Worm (Caenorhabditis elegans) whole organism, L3 larva: ENCODE data around the gene D1025.10.
A peak's percentile ranks its signal among the peaks of the same experiment; 100 is the strongest.

Experiments
- R02D3.7 ChIP-seq: fragments of 150-350 bp; optimal IDR thresholded peaks from 2 replicates; lab custom pipeline; 2014; ENCODE audit warnings: missing biosample characterization, missing genetic modification characterization
- aly-2 ChIP-seq: fragments of 150-350 bp; optimal IDR thresholded peaks from 2 replicates; lab custom pipeline; 2014; ENCODE audit warnings: missing biosample characterization, missing genetic modification characterization
- ceh-16 ChIP-seq: sonication (generic microtip); optimal IDR thresholded peaks from 2 replicates; lab custom pipeline; 2017; ENCODE audit warnings: missing biosample characterization, missing genetic modification characterization
- ceh-82 ChIP-seq: fragments of 150-350 bp; optimal IDR thresholded peaks from 2 replicates; lab custom pipeline; 2014; ENCODE audit warnings: missing biosample characterization, missing genetic modification characterization
- ceh-9 ChIP-seq: sonication (generic microtip); optimal IDR thresholded peaks from 2 replicates; lab custom pipeline; 2018; ENCODE audit warnings: missing biosample characterization, missing genetic modification characterization
- daf-12 ChIP-seq: fragments of 150-350 bp; optimal IDR thresholded peaks from 2 replicates; lab custom pipeline; 2014; ENCODE audit warnings: missing biosample characterization, missing genetic modification reagents, missing genetic modification characterization
- egl-27 ChIP-seq: sonication (generic microtip); optimal IDR thresholded peaks from 4 replicates; lab custom pipeline; 2017; ENCODE audit warnings: missing biosample characterization, missing genetic modification reagents, missing genetic modification characterization
- egl-5 ChIP-seq: fragments of 150-350 bp; optimal IDR thresholded peaks from 2 replicates; lab custom pipeline; 2017; ENCODE audit warnings: missing biosample characterization, missing genetic modification reagents, missing genetic modification characterization, inconsistent platforms
- elt-1 ChIP-seq: fragments of 150-350 bp; optimal IDR thresholded peaks from 2 replicates; lab custom pipeline; 2014; ENCODE audit warnings: missing biosample characterization, missing genetic modification characterization
- elt-2 ChIP-seq: sonication (generic microtip); optimal IDR thresholded peaks from 2 replicates; lab custom pipeline; 2016; ENCODE audit warnings: missing genetic modification reagents, mild to moderate bottlenecking, missing genetic modification characterization, missing compliant biosample characterization
- elt-3 ChIP-seq, 3 experiments: fragments of 150-350 bp in 1 of 3; sonication (generic microtip) in 2 of 3; optimal IDR thresholded peaks; 2 replicates in 2 of 3; 4 replicates in 1 of 3; lab custom pipeline; 2014 to 2017; ENCODE audit warnings: missing biosample characterization in 3 of 3, missing genetic modification characterization in 3 of 3
- eor-1 ChIP-seq, 2 experiments: fragments of 150-350 bp; optimal IDR thresholded peaks; 2 replicates each; lab custom pipeline; 2014 to 2018; ENCODE audit warnings: missing biosample characterization in 2 of 2, missing genetic modification characterization in 2 of 2
- fkh-10 ChIP-seq: sonication (generic microtip); optimal IDR thresholded peaks from 2 replicates; lab custom pipeline; 2017; ENCODE audit warnings: missing biosample characterization, missing genetic modification reagents, missing genetic modification characterization
- fos-1 ChIP-seq: fragments of 150-350 bp; optimal IDR thresholded peaks from 2 replicates; lab custom pipeline; 2014; ENCODE audit warnings: missing biosample characterization, missing genetic modification characterization
- hmg-11 ChIP-seq: sonication (generic microtip); optimal IDR thresholded peaks from 2 replicates; lab custom pipeline; 2016; ENCODE audit warnings: missing genetic modification characterization, missing compliant biosample characterization
- jun-1 ChIP-seq: fragments of 150-350 bp; optimal IDR thresholded peaks from 2 replicates; lab custom pipeline; 2014; ENCODE audit warnings: missing biosample characterization, missing genetic modification reagents, missing genetic modification characterization
- lin-39 ChIP-seq: fragments of 150-350 bp; optimal IDR thresholded peaks from 2 replicates; lab custom pipeline; 2018; ENCODE audit warnings: missing biosample characterization, missing genetic modification reagents, missing genetic modification characterization
- lsy-12 ChIP-seq: sonication (generic microtip); optimal IDR thresholded peaks from 2 replicates; lab custom pipeline; 2016; ENCODE audit warnings: mild to moderate bottlenecking, missing genetic modification characterization, missing compliant biosample characterization
- mdl-1 ChIP-seq: fragments of 150-350 bp; optimal IDR thresholded peaks from 2 replicates; lab custom pipeline; 2014; ENCODE audit warnings: missing biosample characterization, missing genetic modification characterization
- mml-1 ChIP-seq: fragments of 150-350 bp; sonication (generic microtip); optimal IDR thresholded peaks from 3 replicates; lab custom pipeline; 2014; ENCODE audit warnings: missing biosample characterization, missing genetic modification characterization
- nfya-1 ChIP-seq: sonication (generic microtip); optimal IDR thresholded peaks from 2 replicates; lab custom pipeline; 2017; ENCODE audit warnings: missing genetic modification characterization, mild to moderate bottlenecking, missing compliant biosample characterization, antibody characterized with exemption, moderate library complexity; ENCODE audit not compliant: insufficient read depth
- nhr-11 ChIP-seq: fragments of 150-350 bp; optimal IDR thresholded peaks from 2 replicates; lab custom pipeline; 2014; ENCODE audit warnings: missing biosample characterization, missing genetic modification characterization
- nhr-12 ChIP-seq: fragments of 150-350 bp; optimal IDR thresholded peaks from 2 replicates; lab custom pipeline; 2014; ENCODE audit warnings: missing biosample characterization, missing genetic modification characterization
- nhr-23 ChIP-seq: fragments of 150-350 bp; optimal IDR thresholded peaks from 2 replicates; lab custom pipeline; 2014; ENCODE audit warnings: missing biosample characterization, missing genetic modification reagents, missing genetic modification characterization
- nhr-237 ChIP-seq: fragments of 150-350 bp; optimal IDR thresholded peaks from 2 replicates; lab custom pipeline; 2014; ENCODE audit warnings: missing biosample characterization, missing genetic modification characterization
- nhr-25 ChIP-seq: sonication (generic microtip); optimal IDR thresholded peaks from 2 replicates; lab custom pipeline; 2017; ENCODE audit warnings: missing biosample characterization, missing genetic modification characterization
- nhr-43 ChIP-seq: sonication (generic microtip); optimal IDR thresholded peaks from 2 replicates; lab custom pipeline; 2016; ENCODE audit warnings: mild to moderate bottlenecking, missing genetic modification characterization, missing compliant biosample characterization; ENCODE audit not compliant: poor library complexity, severe bottlenecking
- nhr-76 ChIP-seq: fragments of 150-350 bp; sonication (generic microtip); optimal IDR thresholded peaks from 5 replicates; lab custom pipeline; 2014; ENCODE audit warnings: missing biosample characterization, missing genetic modification characterization
- pha-4 ChIP-seq: fragments of 150-350 bp; optimal IDR thresholded peaks from 2 replicates; lab custom pipeline; 2014; ENCODE audit warnings: missing biosample characterization, missing genetic modification reagents, missing genetic modification characterization
- pqm-1 ChIP-seq: fragments of 150-350 bp; optimal IDR thresholded peaks from 2 replicates; lab custom pipeline; 2017; ENCODE audit warnings: missing biosample characterization, missing genetic modification characterization, inconsistent platforms
- sea-2 ChIP-seq: fragments of 150-350 bp; sonication (generic microtip); optimal IDR thresholded peaks from 4 replicates; lab custom pipeline; 2014; ENCODE audit warnings: missing biosample characterization, missing genetic modification reagents, missing genetic modification characterization
- skn-1 ChIP-seq: fragments of 150-350 bp; optimal IDR thresholded peaks from 2 replicates; lab custom pipeline; 2014; ENCODE audit warnings: missing biosample characterization, missing genetic modification characterization
- snpc-4 ChIP-seq: fragments of 150-350 bp; optimal IDR thresholded peaks from 2 replicates; lab custom pipeline; 2014; ENCODE audit warnings: missing biosample characterization, missing genetic modification characterization
- tbx-2 ChIP-seq: sonication (generic microtip); optimal IDR thresholded peaks from 2 replicates; lab custom pipeline; 2016; ENCODE audit warnings: mild to moderate bottlenecking, missing genetic modification characterization, missing compliant biosample characterization
- unc-39 ChIP-seq: sonication (generic microtip); optimal IDR thresholded peaks from 4 replicates; lab custom pipeline; 2017; ENCODE audit warnings: missing biosample characterization, missing genetic modification characterization
- unc-62 ChIP-seq: fragments of 150-350 bp; sonication (generic microtip); optimal IDR thresholded peaks from 4 replicates; lab custom pipeline; 2014; ENCODE audit warnings: missing biosample characterization, missing genetic modification reagents, missing genetic modification characterization
- zag-1 ChIP-seq: fragments of 150-350 bp; optimal IDR thresholded peaks from 2 replicates; lab custom pipeline; 2014; ENCODE audit warnings: missing biosample characterization, missing genetic modification characterization
- ztf-11 ChIP-seq: fragments of 150-350 bp; optimal IDR thresholded peaks from 2 replicates; lab custom pipeline; 2014; ENCODE audit warnings: missing biosample characterization, missing genetic modification characterization

Gene D1025.10

DNA sequence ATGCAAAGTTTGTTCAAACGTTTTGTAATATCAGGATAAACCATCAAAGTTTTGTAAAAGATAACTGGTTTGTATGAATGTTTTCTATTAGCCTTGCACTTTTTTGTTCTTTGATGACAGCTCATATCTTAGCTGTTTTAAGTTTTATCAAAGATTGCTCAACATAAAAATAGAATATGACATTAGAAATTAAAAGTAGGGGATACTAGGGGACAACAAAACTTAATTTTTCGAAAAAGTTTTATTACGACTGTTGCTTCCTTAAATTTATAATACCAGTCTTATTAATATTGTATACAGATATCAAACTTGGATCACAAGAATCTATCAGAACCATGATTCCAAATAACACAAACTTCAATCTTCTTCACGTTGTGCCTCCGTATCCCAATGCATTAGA, 20.9 kb upstream of the D1025.10 start, which contains the start of gene ztf-14:
TSS of gene ztf-14 (plus strand) at position 301 of the 400 bp plus-strand sequence.
- TF ChIP-seq R02D3.7 (tag; lab: Kevin White, UChicago): no peak

DNA sequence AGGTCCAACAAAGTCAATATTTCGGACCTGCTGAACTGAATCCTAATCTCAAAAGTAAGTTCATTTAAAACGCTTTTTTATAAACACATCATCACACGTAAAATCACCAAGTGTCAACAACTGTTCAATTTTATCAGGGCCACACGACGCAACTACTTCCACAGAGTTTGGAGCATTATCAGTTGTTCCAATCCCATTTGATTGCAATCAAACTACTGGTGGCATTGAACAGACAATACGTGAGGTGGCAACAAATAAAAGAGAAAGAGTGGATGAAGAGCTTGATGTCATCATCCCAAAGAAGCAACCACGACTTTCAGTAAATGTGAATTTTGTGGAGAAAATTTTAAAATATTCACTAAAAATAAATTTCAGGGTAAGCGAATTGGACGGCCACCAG, 20.1 kb upstream of the D1025.10 start:
- no peak for TF ChIP-seq eor-1 (tag; optimal IDR thresholded peaks at IDR 0.05; lab: Kevin White, UChicago)
- TF ChIP-seq nhr-12 (tag; lab: Kevin White, UChicago): no peak
- TF ChIP-seq egl-5 (tag; lab: Kevin White, UChicago): peak; percentile 81

DNA sequence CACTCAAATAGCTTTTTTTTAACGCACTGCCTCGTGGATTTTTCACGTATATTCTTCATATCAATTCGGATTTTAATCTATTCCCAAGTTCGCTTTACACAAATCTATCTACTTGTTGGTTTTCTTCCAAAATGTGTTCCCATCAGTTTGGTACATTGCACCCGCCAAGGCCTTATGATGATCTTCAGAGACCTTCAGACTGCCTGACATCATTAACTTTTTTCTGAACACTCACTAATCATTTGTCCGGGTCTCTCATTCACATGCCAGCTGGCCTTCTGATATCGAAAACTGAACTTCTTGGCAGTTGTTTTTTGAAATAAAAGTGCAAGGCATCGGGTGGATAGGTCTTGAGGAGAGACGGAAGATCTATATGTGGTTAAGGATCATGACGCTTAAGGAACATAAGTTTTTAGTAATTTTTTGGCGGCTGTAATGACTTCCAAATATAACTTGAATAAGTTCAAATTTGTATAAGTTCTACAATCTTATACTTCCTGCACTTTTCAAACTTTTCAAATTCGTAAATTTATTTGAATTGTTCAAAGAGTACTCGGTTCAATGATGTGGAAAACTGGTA, 16.7 kb upstream of the D1025.10 start:
- peak; percentile 53 for TF ChIP-seq nhr-25
- no peak for TF ChIP-seq nhr-12 (tag; lab: Kevin White, UChicago)
- peak; percentile 5 for TF ChIP-seq nhr-43 (tag; lab: Kevin White, UChicago)

DNA sequence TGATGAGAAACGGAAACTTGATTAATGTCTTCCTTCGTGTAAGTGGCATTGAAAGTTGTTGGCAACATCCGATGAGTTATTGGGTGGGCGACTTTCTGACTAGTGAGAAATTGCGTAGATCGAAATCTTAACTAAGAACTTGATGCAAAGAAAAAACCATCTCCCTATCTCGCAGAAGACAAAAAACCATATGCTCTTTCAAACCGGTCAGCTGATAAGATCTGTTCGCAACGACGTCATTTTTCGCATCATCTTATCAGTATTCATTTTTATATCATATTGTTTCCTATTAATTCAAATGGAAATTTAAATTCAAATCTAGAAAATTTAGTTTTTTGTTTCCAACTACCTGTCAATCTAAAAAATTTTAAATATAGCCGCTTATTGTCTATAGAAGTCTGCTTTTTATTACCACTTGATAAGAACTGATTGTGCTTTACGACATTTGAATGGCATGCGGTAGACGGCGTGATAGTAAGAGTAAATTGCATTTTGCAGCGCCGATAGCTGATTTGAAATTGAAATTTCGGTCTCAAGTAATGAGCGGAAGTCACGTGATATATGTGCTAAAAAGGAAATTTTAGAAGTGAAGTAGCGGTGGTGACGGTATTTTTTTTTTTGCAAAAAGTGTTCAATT, 16.1 kb upstream of the D1025.10 start:
- no peak for TF ChIP-seq tbx-2 (tag; lab: Kevin White, UChicago)
- no peak for TF ChIP-seq nfya-1 (tag; lab: Kevin White, UChicago)
- TF ChIP-seq ceh-16: no peak
- TF ChIP-seq lsy-12 (tag; lab: Kevin White, UChicago): no peak
- peak; percentile 17 for TF ChIP-seq pqm-1 (tag; lab: Kevin White, UChicago)
- TF ChIP-seq elt-2 (tag; lab: Kevin White, UChicago): peak; percentile 99
- peak; percentile 84 for TF ChIP-seq elt-1 (tag; lab: Kevin White, UChicago)
- no peak for TF ChIP-seq R02D3.7 (tag; lab: Kevin White, UChicago)
- TF ChIP-seq egl-5 (tag; lab: Kevin White, UChicago): no peak
- no peak for TF ChIP-seq aly-2 (tag; lab: Kevin White, UChicago)
- no peak for TF ChIP-seq daf-12 (tag; lab: Kevin White, UChicago)
- no peak for TF ChIP-seq nhr-76
- no peak for TF ChIP-seq nhr-11 (tag; lab: Kevin White, UChicago)
- no peak for TF ChIP-seq nhr-12 (tag; lab: Kevin White, UChicago)
- no peak for TF ChIP-seq skn-1 (tag; lab: Kevin White, UChicago)
- no peak for TF ChIP-seq sea-2 (GFP tag; lab: Kevin White, UChicago)
- TF ChIP-seq mdl-1 (tag; lab: Kevin White, UChicago): no peak
- no peak for TF ChIP-seq lin-39
- TF ChIP-seq eor-1 (tag; optimal IDR thresholded peaks at IDR 0.05; lab: Kevin White, UChicago): no peak
- peak; percentile 14 for TF ChIP-seq pha-4 (tag; lab: Kevin White, UChicago)
- peak; percentile 72 for TF ChIP-seq nhr-25
- no peak for TF ChIP-seq elt-3 (tag; optimal IDR thresholded peaks at IDR 0.05; lab: Kevin White, UChicago)
- TF ChIP-seq nhr-237: no peak
- no peak for TF ChIP-seq fos-1 (tag; lab: Kevin White, UChicago)
- TF ChIP-seq mml-1: no peak
- peak; percentile 36 for TF ChIP-seq egl-27 (tag; lab: Kevin White, UChicago)
- no peak for TF ChIP-seq ceh-9 (tag; lab: Kevin White, UChicago)

DNA sequence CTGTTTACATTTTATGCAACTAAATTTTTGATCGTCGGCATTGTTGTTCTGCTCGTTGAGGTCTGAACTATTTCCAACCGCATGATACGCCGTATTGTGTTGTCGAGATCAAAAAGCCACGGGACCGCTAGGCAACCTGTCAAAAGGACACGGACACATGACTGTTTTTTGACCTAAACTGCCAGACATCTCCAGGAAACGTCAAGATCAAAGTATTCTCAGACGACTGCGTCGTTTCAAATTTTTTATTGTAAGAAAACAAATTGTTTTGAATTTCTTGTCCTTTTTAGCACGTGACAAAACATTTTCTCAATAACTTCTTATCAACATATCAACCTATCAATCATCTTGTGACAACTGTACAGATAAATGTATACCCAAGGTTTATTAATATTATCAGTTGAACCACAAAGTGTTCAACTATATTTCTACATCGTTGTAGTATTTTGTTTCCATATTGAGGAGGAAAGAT, 14.5 kb upstream of the D1025.10 start:
- TF ChIP-seq elt-3 (tag; optimal IDR thresholded peaks at IDR 0.05; lab: Kevin White, UChicago) (no peak), fos-1 (tag; lab: Kevin White, UChicago) (no peak), jun-1 (peak; percentile 87), fkh-10 (no peak), pha-4 (tag; lab: Kevin White, UChicago) (peak; percentile 61), snpc-4 (tag; lab: Kevin White, UChicago) (no peak), lsy-12 (tag; lab: Kevin White, UChicago) (no peak), hmg-11 (tag; lab: Kevin White, UChicago) (no peak), elt-2 (tag; lab: Kevin White, UChicago) (peak; percentile 97), nhr-237 (no peak), ztf-11 (no peak), eor-1 (tag; optimal IDR thresholded peaks at IDR 0.05; lab: Kevin White, UChicago) (no peak), unc-62 (peak; percentile 45), ceh-82 (tag; lab: Kevin White, UChicago) (no peak), pqm-1 (tag; lab: Kevin White, UChicago) (peak; percentile 83), nhr-11 (tag; lab: Kevin White, UChicago) (no peak), aly-2 (tag; lab: Kevin White, UChicago) (no peak), egl-27 (tag; lab: Kevin White, UChicago) (no peak), unc-39 (no peak), nfya-1 (tag; lab: Kevin White, UChicago) (peak; percentile 9), nhr-23 (tag; lab: Kevin White, UChicago) (peak; percentile 13), ceh-16 (no peak), zag-1 (tag; lab: Kevin White, UChicago) (no peak), elt-1 (tag; lab: Kevin White, UChicago) (peak; percentile 19), egl-5 (tag; lab: Kevin White, UChicago) (no peak), lin-39 (no peak), nhr-25 (peak; percentile 69), nhr-12 (tag; lab: Kevin White, UChicago) (no peak), nhr-43 (tag; lab: Kevin White, UChicago) (peak; percentile 82)
